Worm (Caenorhabditis elegans): ENCODE measurements around the gene lec-10.

DNA sequence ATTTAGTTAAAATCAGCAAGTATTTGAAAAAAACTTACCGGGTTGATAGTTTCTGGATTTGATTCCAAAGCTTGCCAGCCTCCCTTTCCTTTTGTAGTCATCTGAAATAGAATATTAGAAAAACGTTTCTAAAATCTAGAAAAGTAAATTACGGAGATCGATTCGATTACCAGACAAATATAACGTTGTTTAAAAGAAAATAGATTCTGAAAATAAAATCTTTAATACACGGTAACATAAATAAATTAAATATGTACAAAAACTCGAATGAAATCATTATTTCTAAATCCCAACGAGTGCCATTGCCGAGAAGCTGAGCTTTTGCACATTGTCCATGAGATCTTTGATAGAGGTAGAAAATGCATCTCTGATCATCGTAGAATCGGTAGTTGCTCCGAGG lies 19.8 kb upstream of the lec-10 start, which contains the start of gene ubh-3:
- TF ChIP-seq ceh-20 (GFP tag; IDR thresholded peaks at IDR 0.05) (no peak), rbr-2 (tag; optimal IDR thresholded peaks at IDR 0.05) (no peak), pha-4 (GFP tag; IDR thresholded peaks at IDR 0.05) (no peak), pha-4 (tag; optimal IDR thresholded peaks at IDR 0.05) (no peak), lin-39 (tag; optimal IDR thresholded peaks at IDR 0.05) (no peak), saeg-2 (GFP tag; IDR thresholded peaks at IDR 0.05) (no peak), dmd-9 (GFP tag; IDR thresholded peaks at IDR 0.05) (no peak), F49E8.2 (tag; optimal IDR thresholded peaks at IDR 0.05; ENCODE audit: borderline replicate concordance) (no peak), nhr-6 (tag; optimal IDR thresholded peaks at IDR 0.05) (no peak), aha-1 (tag) (no peak), ceh-44 (GFP tag; IDR thresholded peaks at IDR 0.05) (no peak), nhr-237 (tag; optimal IDR thresholded peaks at IDR 0.05) (no peak), unc-62 (GFP tag; optimal IDR thresholded peaks at IDR 0.05 in 1 of 2) (no peak), unc-62 (tag; optimal IDR thresholded peaks at IDR 0.05) (no peak), zag-1 (tag; optimal IDR thresholded peaks at IDR 0.05) (no peak)

Data from whole organism, L4 larva.